Worm (Caenorhabditis elegans) whole organism, mixed stage, embryonic: ENCODE measurements around the gene F55A11.1.

Experiments
- M03D4.4 ChIP-seq: sonication (generic microtip); optimal IDR thresholded peaks from 2 replicates; lab custom pipeline; 2017; ENCODE audit warnings: mild to moderate bottlenecking, missing genetic modification characterization, missing compliant biosample characterization
- bed-3 ChIP-seq: fragments of 200-800 bp; sonication (Bioruptor generic); optimal IDR thresholded peaks from 3 replicates; lab custom pipeline; 2018; ENCODE audit warnings: mild to moderate bottlenecking, missing genetic modification characterization, moderate library complexity, missing compliant biosample characterization
- blmp-1 ChIP-seq: fragments of 150-350 bp; optimal IDR thresholded peaks from 2 replicates; lab custom pipeline; 2014; ENCODE audit warnings: missing biosample characterization, missing genetic modification characterization
- ceh-39 ChIP-seq: fragments of 150-350 bp; optimal IDR thresholded peaks from 2 replicates; lab custom pipeline; 2014; ENCODE audit warnings: missing biosample characterization, missing genetic modification characterization
- ceh-43 ChIP-seq: fragments of 200-800 bp; sonication (Bioruptor generic); optimal IDR thresholded peaks from 2 replicates; lab custom pipeline; 2018; ENCODE audit warnings: mild to moderate bottlenecking, missing genetic modification characterization, moderate library complexity, missing compliant biosample characterization
- ceh-83 ChIP-seq: fragments of 200-800 bp; sonication (Bioruptor generic); optimal IDR thresholded peaks from 2 replicates; lab custom pipeline; 2018; ENCODE audit warnings: mild to moderate bottlenecking, missing genetic modification characterization, missing compliant biosample characterization
- ces-1 ChIP-seq: fragments of 150-350 bp; optimal IDR thresholded peaks from 2 replicates; lab custom pipeline; 2014; ENCODE audit warnings: missing biosample characterization, missing genetic modification reagents, missing genetic modification characterization
- cnd-1 ChIP-seq: fragments of 200-800 bp; sonication (Bioruptor generic); optimal IDR thresholded peaks from 2 replicates; lab custom pipeline; 2018; ENCODE audit warnings: mild to moderate bottlenecking, missing genetic modification characterization, missing compliant biosample characterization
- drap-1 ChIP-seq: fragments of 200-800 bp; sonication (Bioruptor generic); optimal IDR thresholded peaks from 3 replicates; lab custom pipeline; 2018; ENCODE audit warnings: mild to moderate bottlenecking, missing genetic modification characterization, missing compliant biosample characterization
- elt-1 ChIP-seq: sonication (generic microtip); optimal IDR thresholded peaks from 2 replicates; lab custom pipeline; 2017; ENCODE audit warnings: missing genetic modification characterization, mild to moderate bottlenecking, missing compliant biosample characterization, antibody characterized with exemption, moderate library complexity, borderline replicate concordance; ENCODE audit not compliant: insufficient read depth
- elt-3 ChIP-seq: fragments of 150-350 bp; optimal IDR thresholded peaks from 2 replicates; lab custom pipeline; 2014; ENCODE audit warnings: missing biosample characterization, missing genetic modification characterization
- flh-1 ChIP-seq: fragments of 200-800 bp; sonication (Bioruptor generic); optimal IDR thresholded peaks from 2 replicates; lab custom pipeline; 2018; ENCODE audit warnings: mild to moderate bottlenecking, missing genetic modification characterization, moderate library complexity, missing compliant biosample characterization
- ham-2 ChIP-seq: fragments of 200-800 bp; sonication (Bioruptor generic); optimal IDR thresholded peaks from 2 replicates; lab custom pipeline; 2018; ENCODE audit warnings: mild to moderate bottlenecking, missing genetic modification characterization, missing compliant biosample characterization
- hlh-1 ChIP-seq: fragments of 150-350 bp; optimal IDR thresholded peaks from 2 replicates; lab custom pipeline; 2014; ENCODE audit warnings: missing biosample characterization, missing genetic modification reagents, missing genetic modification characterization
- lin-13 ChIP-seq: fragments of 150-350 bp; optimal IDR thresholded peaks from 2 replicates; lab custom pipeline; 2014; ENCODE audit warnings: missing biosample characterization, missing genetic modification characterization
- lin-32 ChIP-seq: fragments of 200-800 bp; sonication (Bioruptor generic); optimal IDR thresholded peaks from 2 replicates; lab custom pipeline; 2018; ENCODE audit warnings: mild to moderate bottlenecking, missing genetic modification characterization, missing compliant biosample characterization
- lsy-2 ChIP-seq: fragments of 150-350 bp; optimal IDR thresholded peaks from 2 replicates; lab custom pipeline; 2014; ENCODE audit warnings: missing biosample characterization, missing genetic modification characterization
- mab-5 ChIP-seq: fragments of 150-350 bp; optimal IDR thresholded peaks from 2 replicates; lab custom pipeline; 2014; ENCODE audit warnings: missing biosample characterization, missing genetic modification characterization
- mep-1 ChIP-seq: fragments of 150-350 bp; optimal IDR thresholded peaks from 2 replicates; lab custom pipeline; 2017; ENCODE audit warnings: missing biosample characterization, missing genetic modification reagents, missing genetic modification characterization, inconsistent platforms
- mls-2 ChIP-seq: sonication (generic microtip); optimal IDR thresholded peaks from 2 replicates; lab custom pipeline; 2016; ENCODE audit warnings: mild to moderate bottlenecking, missing genetic modification characterization, moderate library complexity, missing compliant biosample characterization
- nhr-12 ChIP-seq: fragments of 150-350 bp; optimal IDR thresholded peaks from 2 replicates; lab custom pipeline; 2014; ENCODE audit warnings: missing biosample characterization, missing genetic modification characterization
- nhr-2 ChIP-seq: fragments of 150-350 bp; optimal IDR thresholded peaks from 2 replicates; lab custom pipeline; 2014; ENCODE audit warnings: missing biosample characterization, missing genetic modification characterization
- nhr-237 ChIP-seq: fragments of 150-350 bp; optimal IDR thresholded peaks from 2 replicates; lab custom pipeline; 2014; ENCODE audit warnings: missing biosample characterization, missing genetic modification characterization
- nhr-28 ChIP-seq: fragments of 150-350 bp; optimal IDR thresholded peaks from 2 replicates; lab custom pipeline; 2014; ENCODE audit warnings: missing biosample characterization, missing genetic modification characterization
- nhr-76 ChIP-seq: sonication (generic microtip); optimal IDR thresholded peaks from 2 replicates; lab custom pipeline; 2017; ENCODE audit warnings: missing biosample characterization, missing genetic modification characterization
- pha-4 ChIP-seq: fragments of 150-350 bp; optimal IDR thresholded peaks from 2 replicates; lab custom pipeline; 2018; ENCODE audit warnings: missing biosample characterization, missing genetic modification reagents, missing genetic modification characterization
- snpc-4 ChIP-seq: fragments of 150-350 bp; optimal IDR thresholded peaks from 2 replicates; lab custom pipeline; 2014; ENCODE audit warnings: missing biosample characterization, missing genetic modification characterization
- sptf-1 ChIP-seq: sonication (generic microtip); optimal IDR thresholded peaks from 2 replicates; lab custom pipeline; 2017; ENCODE audit warnings: mild to moderate bottlenecking, missing genetic modification characterization, moderate library complexity, missing compliant biosample characterization
- tbx-8 ChIP-seq: fragments of 200-800 bp; sonication (Bioruptor generic); optimal IDR thresholded peaks from 2 replicates; lab custom pipeline; 2018; ENCODE audit warnings: mild to moderate bottlenecking, missing genetic modification characterization, moderate library complexity, missing compliant biosample characterization
- unc-62 ChIP-seq: fragments of 150-350 bp; optimal IDR thresholded peaks from 2 replicates; lab custom pipeline; 2014; ENCODE audit warnings: missing biosample characterization, missing genetic modification reagents, missing genetic modification characterization
- zip-8 ChIP-seq: fragments of 150-350 bp; optimal IDR thresholded peaks from 2 replicates; lab custom pipeline; 2014; ENCODE audit warnings: missing biosample characterization, missing genetic modification characterization
- ztf-11 ChIP-seq: fragments of 150-350 bp; optimal IDR thresholded peaks from 2 replicates; lab custom pipeline; 2014; ENCODE audit warnings: missing biosample characterization, missing genetic modification characterization

Gene F55A11.1

ce11 chrV:11757358-11757757, 6.8 kb downstream of the F55A11.1 start, which contains the start of gene smoc-1:
TSS of gene smoc-1 (plus strand) at chrV:11757658.
- TF ChIP-seq ham-2 (GFP tag; lab: Kevin White, UChicago), result no peak
- TF ChIP-seq ztf-11 (tag; lab: Kevin White, UChicago), result no peak
- TF ChIP-seq ceh-43 (GFP tag; lab: Kevin White, UChicago), result no peak
- TF ChIP-seq cnd-1 (tag; lab: Kevin White, UChicago), result no peak

ce11 chrV:11755848-11756247, 8.3 kb downstream of the F55A11.1 start:
- no peak for TF ChIP-seq mls-2 (tag; lab: Kevin White, UChicago)
- no peak for TF ChIP-seq drap-1
- TF ChIP-seq ceh-83 (GFP tag; lab: Kevin White, UChicago), result no peak
- TF ChIP-seq sptf-1 (tag; lab: Kevin White, UChicago), result no peak
- TF ChIP-seq lsy-2 (tag; lab: Kevin White, UChicago), result no peak
- no peak for TF ChIP-seq mep-1 (tag; lab: Kevin White, UChicago)
- TF ChIP-seq pha-4 (tag; lab: Kevin White, UChicago), result no peak
- no peak for TF ChIP-seq elt-1 (tag; lab: Kevin White, UChicago)
- TF ChIP-seq cnd-1 (tag; lab: Kevin White, UChicago), result no peak
- no peak for TF ChIP-seq M03D4.4
- TF ChIP-seq nhr-2 (tag; lab: Kevin White, UChicago), result no peak
- no peak for TF ChIP-seq nhr-237
- TF ChIP-seq flh-1 (GFP tag; lab: Kevin White, UChicago), result no peak
- TF ChIP-seq lin-32 (GFP tag; lab: Kevin White, UChicago), result no peak
- no peak for TF ChIP-seq lin-13 (tag; lab: Kevin White, UChicago)
- TF ChIP-seq unc-62 (GFP tag; lab: Kevin White, UChicago), result no peak
- TF ChIP-seq zip-8, result no peak
- TF ChIP-seq hlh-1 (tag; lab: Kevin White, UChicago), result no peak
- TF ChIP-seq ces-1 (GFP tag; lab: Kevin White, UChicago), result no peak

DNA sequence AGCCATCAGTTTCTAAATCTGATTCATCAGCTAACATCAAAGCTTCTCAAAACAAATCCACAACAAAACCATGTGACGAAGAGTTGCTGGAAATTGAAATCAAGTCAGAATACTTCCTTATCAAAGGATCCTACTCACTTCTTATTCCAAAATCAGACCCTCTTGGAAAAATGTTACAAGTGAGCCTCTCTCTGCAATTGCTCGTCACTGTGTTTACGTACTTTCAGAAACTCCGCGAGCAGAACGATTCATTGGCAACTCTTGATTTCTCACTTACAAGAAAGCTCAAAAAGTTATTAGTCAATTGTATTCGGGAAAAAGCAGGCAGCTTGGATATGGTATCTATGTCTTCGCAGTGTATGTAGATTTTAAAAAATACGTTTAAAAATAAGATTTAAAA, 12.7 kb downstream of the F55A11.1 start:
- TF ChIP-seq pha-4 (tag; lab: Kevin White, UChicago) (no peak), elt-3 (tag; lab: Kevin White, UChicago) (no peak), lsy-2 (tag; lab: Kevin White, UChicago) (no peak), mab-5 (tag; lab: Kevin White, UChicago) (no peak), bed-3 (GFP tag; lab: Kevin White, UChicago) (no peak), ces-1 (GFP tag; lab: Kevin White, UChicago) (no peak), ceh-39 (tag; lab: Kevin White, UChicago) (no peak), lin-32 (GFP tag; lab: Kevin White, UChicago) (no peak), tbx-8 (GFP tag; lab: Kevin White, UChicago) (no peak), cnd-1 (tag; lab: Kevin White, UChicago) (no peak), nhr-12 (tag; lab: Kevin White, UChicago) (no peak), blmp-1 (tag; lab: Kevin White, UChicago) (no peak), lin-13 (tag; lab: Kevin White, UChicago) (no peak), ceh-83 (GFP tag; lab: Kevin White, UChicago) (no peak), elt-1 (tag; lab: Kevin White, UChicago) (no peak), zip-8 (no peak), nhr-2 (tag; lab: Kevin White, UChicago) (no peak), sptf-1 (tag; lab: Kevin White, UChicago) (no peak), hlh-1 (tag; lab: Kevin White, UChicago) (no peak)

DNA sequence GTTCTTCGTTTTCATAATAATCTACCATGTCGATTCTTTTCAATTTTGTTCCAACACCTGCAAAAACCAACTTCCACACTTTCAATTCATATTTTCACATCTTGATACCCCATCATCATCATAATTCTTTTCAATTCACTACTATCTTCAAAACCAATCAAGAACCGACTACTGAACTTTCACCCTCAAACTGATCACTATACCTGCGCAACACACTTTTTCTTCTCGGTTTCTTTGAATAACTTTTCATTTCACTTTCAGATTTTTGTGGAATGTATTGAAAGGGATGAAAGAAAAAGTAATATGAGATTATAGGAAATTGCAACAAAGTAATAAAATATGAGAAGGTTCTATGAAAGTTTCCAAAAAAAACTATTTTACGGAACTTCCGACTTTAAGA, 23.1 kb downstream of the F55A11.1 start:
- TF ChIP-seq ceh-83 (GFP tag; lab: Kevin White, UChicago), result no peak
- TF ChIP-seq, all 35 proteins: peak for 0

DNA sequence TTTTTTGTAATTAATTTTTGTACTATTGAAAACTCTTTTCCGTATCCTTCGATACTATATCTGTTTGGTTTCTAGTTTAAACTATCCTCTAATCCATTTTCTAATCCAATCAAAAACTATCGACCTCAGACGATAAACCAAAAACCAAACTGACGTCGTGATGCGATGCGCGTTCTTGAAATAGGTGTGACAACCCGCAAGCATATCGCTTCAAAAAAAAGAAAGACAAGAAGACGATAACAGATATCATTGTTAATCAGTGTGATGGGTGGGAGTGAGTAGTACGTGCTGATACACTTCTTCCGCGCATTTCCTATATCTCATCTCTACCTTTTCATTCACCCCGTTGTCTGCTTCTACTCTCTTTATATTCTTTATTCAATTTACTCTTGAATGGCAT, 24.4 kb downstream of the F55A11.1 start, which contains the start of gene T04F3.1:
Gene T04F3.1, plus strand, starts transcription at position 246 of the 400 bp plus-strand sequence.
- no peak for TF ChIP-seq unc-62 (GFP tag; lab: Kevin White, UChicago)

DNA sequence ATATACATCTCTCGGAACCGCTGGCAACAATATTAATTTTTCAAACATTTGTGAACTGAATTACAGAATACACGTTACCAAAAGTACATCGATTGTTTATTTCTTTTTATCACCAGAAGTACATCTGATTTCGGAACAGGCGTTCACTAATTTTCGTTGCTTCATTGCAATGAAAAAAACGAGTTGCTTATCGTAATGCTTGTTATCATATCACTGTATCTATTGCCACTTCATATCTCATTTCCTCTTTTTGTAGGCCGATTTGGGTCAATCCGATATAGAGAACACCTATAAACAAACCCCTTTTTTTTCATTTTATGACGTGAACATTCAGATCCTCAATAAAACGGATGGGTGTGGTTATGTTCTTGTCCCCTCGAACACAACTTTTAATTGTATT, 26.9 kb downstream of the F55A11.1 start:
- TF ChIP-seq M03D4.4, result no peak
- TF ChIP-seq lin-13 (tag; lab: Kevin White, UChicago), result no peak
- no peak for TF ChIP-seq unc-62 (GFP tag; lab: Kevin White, UChicago)
- TF ChIP-seq elt-3 (tag; lab: Kevin White, UChicago), result no peak
- no peak for TF ChIP-seq bed-3 (GFP tag; lab: Kevin White, UChicago)
- TF ChIP-seq mep-1 (tag; lab: Kevin White, UChicago), result no peak
- TF ChIP-seq hlh-1 (tag; lab: Kevin White, UChicago), result no peak
- TF ChIP-seq snpc-4 (tag; lab: Kevin White, UChicago), result no peak
- no peak for TF ChIP-seq tbx-8 (GFP tag; lab: Kevin White, UChicago)
- TF ChIP-seq ztf-11 (tag; lab: Kevin White, UChicago), result no peak
- no peak for TF ChIP-seq nhr-2 (tag; lab: Kevin White, UChicago)
- no peak for TF ChIP-seq ces-1 (GFP tag; lab: Kevin White, UChicago)
- TF ChIP-seq pha-4 (tag; lab: Kevin White, UChicago), result no peak
- no peak for TF ChIP-seq nhr-76 (tag; lab: Kevin White, UChicago)
- TF ChIP-seq sptf-1 (tag; lab: Kevin White, UChicago), result no peak
- TF ChIP-seq ceh-83 (GFP tag; lab: Kevin White, UChicago), result no peak
- no peak for TF ChIP-seq cnd-1 (tag; lab: Kevin White, UChicago)
- TF ChIP-seq nhr-28, result no peak
- TF ChIP-seq lsy-2 (tag; lab: Kevin White, UChicago), result no peak
